Worm (Caenorhabditis elegans) whole organism, L2 larva: ENCODE measurements around the gene gln-5.
A peak's percentile ranks its signal among the peaks of the same experiment; 100 is the strongest.

Experiments used
- C34F6.9 ChIP-seq: fragments of 150-350 bp; optimal IDR thresholded peaks from 2 replicates; lab custom pipeline; 2014; ENCODE audit warnings: missing biosample characterization, missing genetic modification characterization
- F13H6.1 ChIP-seq: sonication (generic microtip); optimal IDR thresholded peaks from 2 replicates; lab custom pipeline; 2016; ENCODE audit warnings: missing genetic modification characterization, missing compliant biosample characterization
- R02D3.7 ChIP-seq: fragments of 150-350 bp; optimal IDR thresholded peaks from 2 replicates; lab custom pipeline; 2014; ENCODE audit warnings: missing biosample characterization, missing genetic modification characterization
- Y55F3AM.14 ChIP-seq: fragments of 200-800 bp; sonication (Bioruptor generic); optimal IDR thresholded peaks from 2 replicates; lab custom pipeline; 2018; ENCODE audit warnings: mild to moderate bottlenecking, missing genetic modification characterization, missing compliant biosample characterization
- ZK546.5 ChIP-seq: sonication (generic microtip); optimal IDR thresholded peaks from 2 replicates; lab custom pipeline; 2017; ENCODE audit warnings: missing biosample characterization, missing genetic modification characterization
- alr-1 ChIP-seq: fragments of 150-350 bp; optimal IDR thresholded peaks from 2 replicates; lab custom pipeline; 2014; ENCODE audit warnings: missing biosample characterization, missing genetic modification characterization
- ama-1 ChIP-seq: fragments of 150-350 bp; optimal IDR thresholded peaks from 2 replicates; lab custom pipeline; 2018; ENCODE audit warnings: inconsistent platforms
- blmp-1 ChIP-seq: sonication (generic microtip); optimal IDR thresholded peaks from 2 replicates; lab custom pipeline; 2017; ENCODE audit warnings: missing genetic modification characterization, mild to moderate bottlenecking, missing compliant biosample characterization, antibody characterized with exemption, moderate library complexity; ENCODE audit not compliant: insufficient read depth
- ceh-16 ChIP-seq: fragments of 150-350 bp; optimal IDR thresholded peaks from 2 replicates; lab custom pipeline; 2014; ENCODE audit warnings: missing biosample characterization, missing genetic modification characterization
- ceh-82 ChIP-seq: fragments of 150-350 bp; optimal IDR thresholded peaks from 2 replicates; lab custom pipeline; 2014; ENCODE audit warnings: missing biosample characterization, missing genetic modification characterization
- crh-2 ChIP-seq: sonication (generic microtip); optimal IDR thresholded peaks from 2 replicates; lab custom pipeline; 2017; ENCODE audit warnings: missing biosample characterization, missing genetic modification characterization
- dmd-4 ChIP-seq: sonication (generic microtip); optimal IDR thresholded peaks from 2 replicates; lab custom pipeline; 2017; ENCODE audit warnings: missing biosample characterization, missing genetic modification characterization
- egl-27 ChIP-seq: sonication (generic microtip); optimal IDR thresholded peaks from 3 replicates; lab custom pipeline; 2017; ENCODE audit warnings: missing biosample characterization, missing genetic modification reagents, missing genetic modification characterization
- elt-1 ChIP-seq: fragments of 150-350 bp; optimal IDR thresholded peaks from 2 replicates; lab custom pipeline; 2014; ENCODE audit warnings: missing biosample characterization, missing genetic modification characterization
- fos-1 ChIP-seq: fragments of 150-350 bp; optimal IDR thresholded peaks from 2 replicates; lab custom pipeline; 2014; ENCODE audit warnings: missing biosample characterization, missing genetic modification characterization
- gmeb-1 ChIP-seq: fragments of 150-350 bp; optimal IDR thresholded peaks from 2 replicates; lab custom pipeline; 2014; ENCODE audit warnings: missing biosample characterization, missing genetic modification characterization
- lin-11 ChIP-seq: fragments of 150-350 bp; sonication (generic microtip); optimal IDR thresholded peaks from 2 replicates; lab custom pipeline; 2014; ENCODE audit warnings: missing biosample characterization, missing genetic modification characterization, inconsistent platforms, mixed read lengths
- lin-39 ChIP-seq: fragments of 150-350 bp; optimal IDR thresholded peaks from 2 replicates; lab custom pipeline; 2014; ENCODE audit warnings: missing biosample characterization, missing genetic modification reagents, missing genetic modification characterization
- lsy-2 ChIP-seq, 2 experiments: fragments of 150-350 bp in 1 of 2; sonication (generic microtip) in 1 of 2; optimal IDR thresholded peaks; 2 replicates each; lab custom pipeline; 2014 to 2017; ENCODE audit warnings: missing biosample characterization in 2 of 2, missing genetic modification characterization in 2 of 2
- mab-5 ChIP-seq: fragments of 150-350 bp; optimal IDR thresholded peaks from 2 replicates; lab custom pipeline; 2014; ENCODE audit warnings: missing biosample characterization, missing genetic modification characterization
- mbf-1 ChIP-seq: sonication (generic microtip); optimal IDR thresholded peaks from 2 replicates; lab custom pipeline; 2017; ENCODE audit warnings: missing biosample characterization, missing genetic modification characterization
- nhr-11 ChIP-seq: fragments of 150-350 bp; optimal IDR thresholded peaks from 2 replicates; lab custom pipeline; 2014; ENCODE audit warnings: missing biosample characterization, missing genetic modification characterization
- nhr-12 ChIP-seq: fragments of 150-350 bp; optimal IDR thresholded peaks from 2 replicates; lab custom pipeline; 2014; ENCODE audit warnings: missing biosample characterization, missing genetic modification characterization
- nhr-129 ChIP-seq: fragments of 150-350 bp; optimal IDR thresholded peaks from 2 replicates; lab custom pipeline; 2014; ENCODE audit warnings: missing biosample characterization, missing genetic modification characterization
- nhr-23 ChIP-seq: fragments of 150-350 bp; optimal IDR thresholded peaks from 2 replicates; lab custom pipeline; 2014; ENCODE audit warnings: missing biosample characterization, missing genetic modification reagents, missing genetic modification characterization
- nhr-25 ChIP-seq: fragments of 150-350 bp; sonication (generic microtip); optimal IDR thresholded peaks from 3 replicates; lab custom pipeline; 2014; ENCODE audit warnings: missing biosample characterization, missing genetic modification characterization
- nhr-6 ChIP-seq: fragments of 150-350 bp; optimal IDR thresholded peaks from 2 replicates; lab custom pipeline; 2014; ENCODE audit warnings: missing biosample characterization, missing genetic modification characterization
- nhr-77 ChIP-seq: fragments of 150-350 bp; optimal IDR thresholded peaks from 2 replicates; lab custom pipeline; 2014; ENCODE audit warnings: missing biosample characterization, missing genetic modification characterization
- peb-1 ChIP-seq: fragments of 150-350 bp; optimal IDR thresholded peaks from 2 replicates; lab custom pipeline; 2014; ENCODE audit warnings: missing biosample characterization, missing genetic modification characterization
- sem-4 ChIP-seq: fragments of 150-350 bp; optimal IDR thresholded peaks from 2 replicates; lab custom pipeline; 2014; ENCODE audit warnings: missing biosample characterization, missing genetic modification reagents, missing genetic modification characterization
- skn-1 ChIP-seq: sonication (generic microtip); optimal IDR thresholded peaks from 2 replicates; lab custom pipeline; 2017; ENCODE audit warnings: missing biosample characterization, missing genetic modification characterization
- sma-3 ChIP-seq: sonication (generic microtip); optimal IDR thresholded peaks from 2 replicates; lab custom pipeline; 2016; ENCODE audit warnings: missing genetic modification reagents, missing genetic modification characterization, missing compliant biosample characterization
- sma-9 ChIP-seq, 2 experiments: fragments of 150-350 bp in 1 of 2; sonication (generic microtip) in 1 of 2; optimal IDR thresholded peaks; 2 replicates each; lab custom pipeline; 2014 to 2016; ENCODE audit warnings: missing genetic modification characterization in 2 of 2, mild to moderate bottlenecking in 1 of 2, missing biosample characterization in 1 of 2, missing compliant biosample characterization in 1 of 2, missing genetic modification reagents in 1 of 2, moderate library complexity in 1 of 2
- snpc-4 ChIP-seq: fragments of 150-350 bp; optimal IDR thresholded peaks from 2 replicates; lab custom pipeline; 2014; ENCODE audit warnings: missing biosample characterization, missing genetic modification characterization
- unc-39 ChIP-seq: fragments of 150-350 bp; optimal IDR thresholded peaks from 2 replicates; lab custom pipeline; 2014; ENCODE audit warnings: missing biosample characterization, missing genetic modification characterization
- unc-55 ChIP-seq: fragments of 150-350 bp; sonication (generic microtip); optimal IDR thresholded peaks from 3 replicates; lab custom pipeline; 2014; ENCODE audit warnings: missing biosample characterization, missing genetic modification reagents, missing genetic modification characterization
- unc-62 ChIP-seq: fragments of 150-350 bp; optimal IDR thresholded peaks from 2 replicates; lab custom pipeline; 2014; ENCODE audit warnings: missing biosample characterization, missing genetic modification reagents, missing genetic modification characterization
- zag-1 ChIP-seq: fragments of 150-350 bp; optimal IDR thresholded peaks from 2 replicates; lab custom pipeline; 2014; ENCODE audit warnings: missing biosample characterization, missing genetic modification characterization
- ztf-1 ChIP-seq: fragments of 200-800 bp; sonication (Bioruptor generic); conservative IDR thresholded peaks from 2 replicates; pipeline ENCODE4 v1.3.6; 2022; ENCODE audit warnings: missing genetic modification characterization, missing compliant biosample characterization
- ztf-4 ChIP-seq: fragments of 150-350 bp; optimal IDR thresholded peaks from 2 replicates; lab custom pipeline; 2014; ENCODE audit warnings: missing biosample characterization, missing genetic modification characterization

gln-5 gene

DNA sequence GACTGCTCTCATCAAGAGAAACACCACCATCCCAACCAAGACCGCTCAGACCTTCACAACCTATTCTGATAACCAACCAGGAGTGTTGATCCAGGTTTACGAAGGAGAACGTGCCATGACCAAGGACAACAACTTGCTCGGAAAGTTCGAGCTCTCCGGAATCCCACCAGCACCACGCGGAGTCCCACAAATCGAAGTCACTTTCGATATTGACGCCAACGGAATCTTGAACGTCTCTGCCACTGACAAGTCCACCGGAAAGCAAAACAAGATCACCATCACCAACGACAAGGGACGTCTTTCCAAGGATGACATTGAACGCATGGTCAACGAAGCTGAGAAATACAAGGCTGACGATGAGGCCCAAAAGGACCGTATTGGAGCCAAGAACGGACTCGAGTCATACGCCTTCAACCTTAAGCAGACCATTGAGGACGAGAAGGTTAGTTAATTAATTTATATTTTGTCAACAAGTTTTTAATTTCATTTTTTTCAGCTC is 7.0 kb upstream of the gln-5 start:
- TF ChIP-seq ama-1 (lab: Kevin White, UChicago), result peak; percentile 90
- TF ChIP-seq zag-1, result no peak
- TF ChIP-seq nhr-129 (tag; lab: Kevin White, UChicago), result peak; percentile 27
- no peak for TF ChIP-seq nhr-77
- TF ChIP-seq sma-3, result no peak

DNA sequence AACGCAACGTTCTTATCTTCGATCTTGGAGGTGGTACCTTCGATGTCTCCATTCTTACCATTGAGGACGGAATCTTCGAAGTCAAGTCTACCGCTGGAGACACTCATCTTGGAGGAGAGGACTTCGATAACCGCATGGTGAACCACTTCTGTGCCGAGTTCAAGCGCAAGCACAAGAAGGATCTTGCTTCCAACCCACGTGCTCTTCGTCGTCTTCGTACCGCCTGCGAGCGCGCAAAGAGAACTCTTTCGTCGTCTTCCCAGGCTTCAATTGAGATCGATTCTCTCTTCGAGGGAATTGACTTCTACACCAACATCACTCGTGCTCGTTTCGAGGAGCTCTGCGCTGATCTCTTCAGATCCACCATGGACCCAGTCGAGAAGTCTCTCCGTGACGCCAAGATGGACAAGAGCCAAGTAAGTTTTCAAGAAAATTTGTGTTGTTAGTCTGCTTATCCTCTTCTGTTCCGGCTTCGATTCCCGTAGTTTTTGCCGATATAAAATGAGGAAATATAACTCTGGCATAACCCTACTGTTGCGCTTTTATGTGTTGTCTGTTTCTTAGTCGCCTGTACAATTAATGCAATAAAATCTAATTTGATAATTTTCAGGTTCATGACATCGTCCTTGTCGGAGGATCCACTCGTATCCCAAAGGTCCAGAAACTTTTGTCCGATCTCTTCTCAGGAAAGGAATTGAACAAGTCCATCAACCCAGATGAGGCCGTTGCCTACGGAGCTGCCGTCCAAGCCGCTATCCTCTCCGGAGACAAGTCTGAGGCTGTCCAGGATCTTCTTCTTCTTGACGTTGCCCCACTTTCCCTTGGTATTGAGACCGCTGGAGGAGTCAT is 6.4 kb upstream of the gln-5 start:
- TF ChIP-seq crh-2 (tag; lab: Kevin White, UChicago) (peak; percentile 42), F13H6.1 (tag; lab: Kevin White, UChicago) (no peak), nhr-11 (tag; lab: Kevin White, UChicago) (peak; percentile 45), sma-3 (no peak), nhr-77 (no peak), ama-1 (lab: Kevin White, UChicago) (peak; percentile 87), C34F6.9 (tag; lab: Kevin White, UChicago) (no peak), nhr-129 (tag; lab: Kevin White, UChicago) (no peak), nhr-23 (no peak), elt-1 (tag; lab: Kevin White, UChicago) (no peak), gmeb-1 (tag; lab: Kevin White, UChicago) (no peak), sma-9 (GFP tag; optimal IDR thresholded peaks at IDR 0.05; lab: Kevin White, UChicago) (no peak), sma-9 (tag; optimal IDR thresholded peaks at IDR 0.05; lab: Kevin White, UChicago) (no peak), snpc-4 (tag; lab: Kevin White, UChicago) (no peak), unc-39 (no peak)

DNA sequence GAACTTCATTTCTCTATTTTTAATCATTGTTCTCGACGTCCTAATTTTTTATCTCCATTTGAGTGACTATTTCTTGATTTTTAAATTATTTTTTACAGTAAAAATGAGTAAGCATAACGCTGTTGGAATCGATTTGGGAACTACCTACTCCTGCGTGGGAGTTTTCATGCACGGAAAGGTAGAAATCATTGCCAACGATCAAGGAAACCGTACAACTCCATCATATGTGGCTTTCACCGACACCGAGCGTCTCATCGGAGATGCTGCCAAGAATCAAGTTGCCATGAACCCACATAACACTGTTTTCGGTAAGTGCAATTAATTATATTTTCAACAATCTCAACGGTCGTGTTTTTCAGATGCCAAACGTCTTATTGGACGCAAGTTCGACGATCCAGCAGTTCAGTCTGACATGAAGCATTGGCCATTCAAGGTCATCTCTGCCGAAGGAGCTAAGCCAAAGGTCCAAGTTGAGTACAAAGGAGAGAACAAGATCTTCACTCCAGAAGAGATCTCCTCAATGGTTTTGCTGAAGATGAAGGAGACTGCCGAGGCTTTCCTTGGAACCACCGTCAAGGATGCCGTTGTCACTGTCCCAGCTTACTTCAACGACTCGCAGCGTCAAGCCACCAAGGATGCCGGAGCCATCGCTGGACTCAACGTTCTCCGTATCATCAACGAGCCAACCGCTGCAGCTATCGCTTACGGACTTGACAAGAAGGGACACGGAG is 5.6 kb upstream of the gln-5 start, which contains the start of gene hsp-1:
hsp-1 (plus strand) TSS at position 99 of the 731 bp plus-strand sequence.
- TF ChIP-seq unc-62 (GFP tag; lab: Kevin White, UChicago) (no peak), ama-1 (lab: Kevin White, UChicago) (peak; percentile 13), sma-9 (GFP tag; optimal IDR thresholded peaks at IDR 0.05; lab: Kevin White, UChicago) (no peak), sma-9 (tag; optimal IDR thresholded peaks at IDR 0.05; lab: Kevin White, UChicago) (no peak)

DNA sequence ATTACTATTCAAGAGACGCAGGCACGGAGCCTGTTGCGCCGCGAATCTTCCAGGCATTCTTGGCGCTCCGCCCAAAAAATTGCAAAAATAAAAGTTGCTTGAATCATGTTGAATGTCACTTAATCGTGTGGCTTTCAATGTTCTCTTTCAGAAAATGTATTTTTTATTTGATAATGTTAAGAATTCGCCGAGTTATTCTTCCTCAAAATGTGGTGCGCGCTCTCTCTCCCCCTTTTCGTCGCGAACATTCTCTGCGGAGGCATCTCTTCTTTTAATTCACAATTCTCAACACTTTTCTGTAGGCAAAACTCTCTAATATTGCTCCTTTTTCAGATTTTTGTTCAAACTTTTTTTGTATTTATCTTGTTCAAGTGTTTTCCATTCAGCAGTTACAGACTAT is 4.9 kb upstream of the gln-5 start:
- TF ChIP-seq C34F6.9 (tag; lab: Kevin White, UChicago) (peak; percentile 97), nhr-6 (tag; lab: Kevin White, UChicago) (peak; percentile 93), elt-1 (tag; lab: Kevin White, UChicago) (no peak), R02D3.7 (tag; lab: Kevin White, UChicago) (peak; percentile 62), dmd-4 (tag; lab: Kevin White, UChicago) (no peak), lsy-2 (tag; optimal IDR thresholded peaks at IDR 0.05; lab: Kevin White, UChicago) (peak; percentile 92 to 95), egl-27 (tag; lab: Kevin White, UChicago) (peak; percentile 95), unc-55 (GFP tag; lab: Kevin White, UChicago) (peak; percentile 98), fos-1 (tag; lab: Kevin White, UChicago) (peak; percentile 92), nhr-129 (tag; lab: Kevin White, UChicago) (peak; percentile 96), skn-1 (peak; percentile 43), sem-4 (tag; lab: Kevin White, UChicago) (peak; percentile 97), mbf-1 (no peak), ama-1 (lab: Kevin White, UChicago) (peak; percentile 92), ZK546.5 (tag; lab: Kevin White, UChicago) (peak; percentile 75), F13H6.1 (tag; lab: Kevin White, UChicago) (peak; percentile 97), ztf-1 (GFP tag; lab: Robert Waterston, UW) (peak; percentile 89; the same call in 1 of the 2 replicates), ztf-4 (peak; percentile 95), Y55F3AM.14 (GFP tag; lab: Kevin White, UChicago) (peak; percentile 98), sma-3 (peak; percentile 99), gmeb-1 (tag; lab: Kevin White, UChicago) (peak; percentile 86), unc-39 (no peak), nhr-23 (no peak), lin-39 (peak; percentile 43), blmp-1 (tag; lab: Kevin White, UChicago) (peak; percentile 82), unc-62 (GFP tag; lab: Kevin White, UChicago) (peak; percentile 38), nhr-25 (tag; lab: Kevin White, UChicago) (peak; percentile 97), lin-11 (tag; lab: Kevin White, UChicago) (peak; percentile 89), crh-2 (tag; lab: Kevin White, UChicago) (peak; percentile 95), mab-5 (tag; lab: Kevin White, UChicago) (peak; percentile 90), alr-1 (tag; lab: Kevin White, UChicago) (no peak), sma-9 (GFP tag; optimal IDR thresholded peaks at IDR 0.05; lab: Kevin White, UChicago) (peak; percentile 87), sma-9 (tag; optimal IDR thresholded peaks at IDR 0.05; lab: Kevin White, UChicago) (no peak), ceh-16 (tag; lab: Kevin White, UChicago) (peak; percentile 26), ceh-82 (tag; lab: Kevin White, UChicago) (peak; percentile 82), nhr-77 (peak; percentile 71), peb-1 (tag; lab: Kevin White, UChicago) (no peak), nhr-12 (no peak), nhr-11 (tag; lab: Kevin White, UChicago) (peak; percentile 72)
